Worm (Caenorhabditis elegans): ENCODE measurements around the gene Y75B8A.28.

ce11 chrIII:12359265-12359664 is 40.4 kb downstream of the Y75B8A.28 start, which contains the start of gene Y75B8A.34:
- TF ChIP-seq mab-5 (tag; optimal IDR thresholded peaks at IDR 0.05): no peak
- TF ChIP-seq sma-9 (GFP tag; optimal IDR thresholded peaks at IDR 0.05): no peak
- no peak for TF ChIP-seq sma-9 (tag; optimal IDR thresholded peaks at IDR 0.05)
- TF ChIP-seq egl-27 (tag; optimal IDR thresholded peaks at IDR 0.05): no peak
